Worm (Caenorhabditis elegans) whole organism, L4/young adult: ENCODE measurements around the gene trpp-11.

ENCODE experiments used
- W03F9.2 ChIP-seq: fragments of 150-350 bp; optimal IDR thresholded peaks from 2 replicates; lab custom pipeline; 2014; ENCODE audit warnings: missing biosample characterization, missing genetic modification characterization
- dao-5 ChIP-seq: sonication (generic microtip); optimal IDR thresholded peaks from 2 replicates; lab custom pipeline; 2016; ENCODE audit warnings: missing genotype, missing genetic modification characterization, moderate library complexity, missing compliant biosample characterization
- him-1 ChIP-seq: sonication (generic microtip); optimal IDR thresholded peaks from 2 replicates; lab custom pipeline; 2016; ENCODE audit warnings: missing genotype, missing genetic modification reagents, missing genetic modification characterization, missing compliant biosample characterization

The trpp-11 gene

DNA sequence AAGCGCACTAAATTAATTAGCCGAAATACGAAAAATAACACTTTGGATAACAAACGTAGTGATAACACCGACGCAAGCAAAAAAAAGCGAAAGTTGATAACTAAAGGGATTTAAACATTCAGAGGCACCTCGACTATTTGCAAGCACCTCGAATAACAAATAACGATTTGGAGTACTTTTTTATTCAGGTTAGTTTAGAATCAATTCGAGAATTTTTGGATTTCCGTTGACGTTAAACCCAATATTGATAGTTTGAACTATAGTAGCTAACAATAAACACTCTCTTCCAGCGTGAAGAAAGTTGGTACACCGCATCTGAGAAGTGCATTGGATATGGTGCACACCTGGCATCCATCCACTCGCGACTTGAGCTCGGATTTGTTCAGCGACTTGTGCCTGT, 30.3 kb downstream of the trpp-11 start:
- no peak for TF ChIP-seq dao-5
- no peak for TF ChIP-seq him-1 (tag; lab: Kevin White, UChicago)
- no peak for TF ChIP-seq W03F9.2

DNA sequence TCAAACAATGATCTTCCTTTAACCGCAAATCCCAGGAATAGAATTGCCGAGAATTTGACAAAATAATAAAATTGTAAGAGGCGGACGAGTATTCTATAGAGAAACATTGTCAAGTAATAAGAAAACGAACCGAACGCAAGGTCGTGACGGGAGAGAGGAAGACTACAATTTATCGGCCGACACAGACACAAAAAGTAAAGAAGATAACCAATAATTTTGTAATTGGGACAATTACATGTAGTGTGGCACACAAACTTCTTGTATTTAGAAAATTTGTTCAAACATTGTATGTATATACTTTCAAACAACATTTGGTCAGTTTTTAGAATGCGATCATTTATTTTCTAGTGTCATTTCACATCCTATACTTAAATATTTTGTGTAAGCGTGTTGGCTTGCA, 37.0 kb downstream of the trpp-11 start, which contains the start of gene ceeh-1:
TSS of gene ceeh-1 (minus strand) at position 317 of the 400 bp plus-strand sequence.
- TF ChIP-seq him-1 (tag; lab: Kevin White, UChicago), result no peak
- TF ChIP-seq W03F9.2, result no peak
- TF ChIP-seq dao-5, result no peak

DNA sequence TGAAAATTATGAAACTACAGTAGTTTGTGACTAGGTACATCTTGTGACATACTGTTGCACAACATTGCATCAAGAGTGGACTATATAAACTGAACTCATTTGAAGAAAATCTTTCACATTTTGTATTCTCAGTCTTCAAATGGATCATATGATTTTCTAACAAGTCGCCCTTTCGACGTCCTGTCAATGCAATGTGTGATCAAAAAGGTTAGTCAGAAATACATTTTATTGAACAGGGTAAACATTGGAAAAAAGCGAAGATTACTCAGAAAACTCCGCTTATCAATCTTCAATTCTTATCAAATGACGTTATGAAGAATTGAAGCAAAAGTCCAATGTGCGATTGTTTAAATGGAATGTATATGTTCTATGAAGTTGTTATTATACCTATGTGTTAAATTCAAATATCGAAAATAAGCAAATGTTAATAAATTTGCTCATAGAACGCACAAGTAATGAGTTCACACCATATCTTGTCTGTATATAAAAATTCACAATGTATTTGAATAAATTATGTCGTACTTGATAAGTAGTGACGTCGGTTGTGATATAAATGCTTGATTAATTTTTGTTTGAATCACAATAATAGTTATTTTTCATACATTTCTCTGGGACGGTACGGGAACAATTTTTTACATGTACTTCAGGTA, 38.0 kb downstream of the trpp-11 start, which contains the start of gene zip-2:
TSS of gene zip-2 (plus strand) at position 128 of the 650 bp plus-strand sequence.
- TF ChIP-seq W03F9.2 (no peak), dao-5 (no peak)

DNA sequence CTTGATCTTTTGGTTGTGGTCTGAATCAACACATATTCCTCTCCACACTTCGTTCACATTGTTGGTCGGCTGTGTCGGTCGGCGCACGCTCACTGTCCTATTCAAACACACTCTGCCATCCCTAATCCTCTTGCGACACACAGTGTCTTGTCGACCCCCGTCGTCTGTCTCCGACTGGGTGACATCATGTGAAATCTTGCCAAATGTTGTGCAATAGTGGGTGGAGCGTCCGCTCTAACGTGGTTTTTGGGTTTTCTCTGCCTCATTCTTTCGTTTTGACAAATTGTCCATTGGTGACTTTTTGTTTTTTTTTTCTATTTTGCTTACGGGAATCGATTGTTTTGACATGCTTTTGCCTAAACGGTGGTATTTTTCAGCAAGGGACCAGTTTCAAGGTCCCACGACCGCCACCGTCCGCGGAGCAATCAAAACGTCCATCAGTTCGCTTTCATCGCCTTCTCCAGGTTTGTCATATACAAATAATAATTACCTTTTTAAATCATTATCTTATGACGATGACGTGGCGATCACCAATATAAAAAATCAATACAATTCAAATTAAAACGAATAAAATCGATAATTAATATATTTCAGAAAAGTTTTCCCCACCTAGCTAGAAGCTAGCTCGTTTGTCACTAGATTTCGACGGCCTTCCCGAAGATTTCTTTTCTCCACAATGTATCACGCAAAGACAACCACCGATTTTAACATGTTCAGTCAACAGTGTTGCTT, 38.9 kb downstream of the trpp-11 start:
- no peak for TF ChIP-seq dao-5
- peak; percentile 78 for TF ChIP-seq W03F9.2
- TF ChIP-seq him-1 (tag; lab: Kevin White, UChicago), result peak; percentile 31

DNA sequence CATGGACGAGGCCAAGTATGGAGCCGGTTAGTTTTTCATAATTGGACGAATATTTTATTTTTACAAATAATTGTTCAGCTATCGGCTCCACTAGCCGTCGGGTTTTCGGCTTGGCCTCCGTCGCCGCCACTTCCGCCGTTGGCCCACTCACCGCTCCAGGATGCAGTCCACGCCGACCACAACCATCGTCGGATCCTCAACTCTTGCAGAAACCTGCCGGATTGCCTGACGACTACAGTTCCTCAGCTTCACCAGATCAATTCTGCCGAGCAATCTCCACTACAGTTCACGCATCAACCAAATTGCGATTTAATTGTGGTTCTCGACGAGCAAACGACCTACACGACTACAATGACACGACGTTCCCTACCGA, 39.5 kb downstream of the trpp-11 start:
- TF ChIP-seq him-1 (tag; lab: Kevin White, UChicago) (no peak), dao-5 (no peak), W03F9.2 (no peak)

DNA sequence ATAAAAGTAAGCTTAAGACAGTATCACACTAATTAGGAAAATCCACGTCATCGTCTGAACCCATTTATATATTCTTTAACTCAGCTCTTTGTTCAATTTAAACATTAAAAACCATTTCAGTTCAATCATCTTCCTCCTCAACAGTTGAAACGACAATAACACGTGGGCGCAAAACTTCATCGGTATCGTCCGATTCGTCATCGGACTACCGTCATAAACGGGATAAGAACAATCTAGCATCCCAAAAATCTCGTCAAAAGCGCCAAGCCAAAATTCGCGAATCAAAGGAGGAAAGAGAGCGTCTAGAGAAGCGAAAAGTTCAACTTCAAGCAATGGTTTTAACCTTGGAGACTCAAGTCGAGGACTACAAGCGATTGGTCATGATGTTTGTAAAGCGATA, 40.3 kb downstream of the trpp-11 start:
- TF ChIP-seq dao-5 (no peak), W03F9.2 (no peak), him-1 (tag; lab: Kevin White, UChicago) (no peak)

DNA sequence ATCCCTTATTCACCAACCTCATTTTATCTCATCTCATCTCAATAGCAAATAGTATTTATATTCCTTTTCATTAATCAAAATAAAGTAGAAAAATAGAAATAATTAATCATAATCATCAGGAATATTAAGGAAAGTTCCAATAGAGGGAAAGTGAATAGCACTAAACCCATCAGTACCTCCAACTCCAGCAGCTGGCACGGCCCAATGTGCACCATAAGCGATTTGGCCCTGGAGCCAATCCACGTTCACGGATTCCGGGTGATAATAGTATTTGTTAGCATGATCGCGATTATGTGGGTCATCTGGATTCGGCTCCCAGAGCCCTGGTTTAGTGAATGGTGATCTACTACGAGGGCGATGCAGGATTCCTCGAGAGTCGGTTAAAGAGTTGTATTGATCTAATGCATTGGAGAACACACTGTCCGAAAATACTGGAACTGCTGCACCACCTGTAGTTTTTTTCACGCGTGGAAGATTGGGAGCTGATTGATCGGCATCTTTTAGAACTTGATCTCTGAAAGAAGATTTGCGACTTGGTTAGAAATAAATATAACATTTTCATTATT, 40.9 kb downstream of the trpp-11 start:
- TF ChIP-seq dao-5 (peak; percentile 60), W03F9.2 (peak; percentile 1), him-1 (tag; lab: Kevin White, UChicago) (peak; percentile 81)

DNA sequence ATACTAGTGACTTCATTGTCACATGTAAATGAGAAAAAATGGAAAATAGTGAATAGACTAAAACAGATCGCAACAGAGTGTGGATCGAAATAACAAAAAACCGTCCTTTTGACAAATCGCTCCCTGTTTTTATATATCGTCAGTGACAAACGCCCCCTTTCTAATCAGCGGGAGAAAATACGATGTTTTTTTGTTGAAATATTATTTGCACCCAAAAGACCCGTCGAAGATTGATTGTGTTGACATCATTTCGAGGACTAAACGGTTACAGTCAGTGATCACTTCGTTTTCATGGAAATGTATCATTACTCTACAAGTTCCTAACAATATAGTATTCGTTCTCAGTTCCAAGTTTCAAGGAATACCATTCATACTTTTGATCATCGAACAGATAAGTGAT, 44.6 kb downstream of the trpp-11 start, which contains the start of gene dos-3:
TSS of gene dos-3 (minus strand) at position 101 of the 400 bp plus-strand sequence.
- TF ChIP-seq W03F9.2 (no peak), him-1 (tag; lab: Kevin White, UChicago) (no peak), dao-5 (no peak)

DNA sequence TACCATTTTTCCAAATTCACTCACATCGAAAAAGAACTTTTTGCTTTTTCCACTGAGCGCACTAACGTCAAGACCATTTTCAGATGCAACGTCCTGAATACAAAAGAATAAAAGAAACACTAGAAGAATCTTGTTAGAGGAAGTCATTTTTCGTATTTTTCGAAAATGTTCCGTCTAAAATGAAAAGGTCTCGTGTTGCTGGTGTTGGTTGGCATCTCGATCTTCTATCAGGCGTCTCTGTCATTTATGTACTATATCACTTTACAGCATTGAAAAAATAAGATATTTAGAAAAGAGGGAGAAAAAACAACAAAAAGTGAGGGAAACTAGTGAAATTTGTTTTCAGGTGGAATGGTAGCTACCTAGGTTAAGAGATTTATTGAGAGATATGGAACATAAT, 46.2 kb downstream of the trpp-11 start, which contains the start of gene K02F3.9:
TSS of gene K02F3.9 (minus strand) at position 190 of the 400 bp plus-strand sequence.
- no peak for TF ChIP-seq dao-5
- TF ChIP-seq him-1 (tag; lab: Kevin White, UChicago), result no peak
- no peak for TF ChIP-seq W03F9.2

DNA sequence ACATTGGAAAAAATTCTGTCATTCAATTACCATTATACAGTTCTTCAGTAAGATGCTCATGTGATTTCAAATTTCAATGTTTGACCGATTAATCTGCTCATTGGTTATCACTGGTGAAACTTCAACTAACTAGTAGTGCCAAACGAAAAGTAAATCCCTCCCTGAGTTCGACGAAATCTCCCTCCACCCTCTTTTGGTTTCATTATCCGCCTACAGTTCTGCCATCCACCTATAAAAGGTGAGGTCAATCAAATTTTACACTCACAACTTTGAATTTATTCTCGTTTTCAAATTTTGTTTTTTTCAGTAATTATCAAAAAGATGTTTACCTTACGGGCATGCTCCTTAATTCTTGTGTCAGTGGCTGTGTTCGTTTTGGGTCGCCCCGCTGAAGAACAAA, 47.7 kb downstream of the trpp-11 start, which contains the start of gene far-8:
TSS of gene far-8 (plus strand) at position 301 of the 400 bp plus-strand sequence.
- TF ChIP-seq him-1 (tag; lab: Kevin White, UChicago) (no peak), dao-5 (no peak), W03F9.2 (no peak)

DNA sequence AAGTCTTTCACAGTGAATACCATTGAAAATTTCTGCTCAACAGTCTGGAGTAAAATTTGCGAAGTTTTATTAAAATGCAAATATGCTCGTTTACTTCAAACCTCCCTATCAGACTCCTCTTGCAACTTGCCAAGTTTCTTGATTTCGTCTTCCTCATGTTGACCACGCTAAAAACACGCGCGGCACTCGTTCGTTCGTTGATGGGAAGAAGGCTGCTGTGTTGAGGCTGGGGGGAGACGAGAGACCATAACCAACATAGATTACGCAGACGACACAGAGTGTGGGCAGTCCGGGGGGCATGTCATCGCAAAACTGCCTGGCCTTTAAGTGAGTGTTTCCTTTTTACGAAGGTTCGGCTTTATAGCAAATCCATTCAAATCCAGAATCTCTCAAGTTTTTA, 49.1 kb downstream of the trpp-11 start:
- TF ChIP-seq W03F9.2 (no peak), dao-5 (no peak), him-1 (tag; lab: Kevin White, UChicago) (no peak)

DNA sequence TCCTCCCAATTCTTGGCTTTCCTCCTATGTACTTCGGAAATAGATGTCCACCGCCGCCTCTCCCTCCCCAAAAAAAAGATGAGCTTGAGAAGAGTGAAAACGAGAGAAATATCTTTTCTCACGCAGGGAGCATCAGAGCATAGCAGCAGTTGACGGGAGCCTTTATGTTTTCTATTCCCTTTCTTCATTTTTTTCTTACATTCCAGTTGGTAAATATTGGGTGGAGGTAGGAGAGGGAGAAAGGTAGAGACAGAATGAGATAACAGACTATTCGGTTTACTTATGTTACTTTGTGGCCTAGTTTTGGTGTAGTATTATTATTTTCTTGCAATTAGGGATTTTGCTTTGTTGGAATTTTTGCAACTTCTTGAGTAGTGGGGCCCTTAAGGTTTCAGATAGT, 49.6 kb downstream of the trpp-11 start:
- TF ChIP-seq dao-5, result no peak
- TF ChIP-seq W03F9.2, result no peak
- no peak for TF ChIP-seq him-1 (tag; lab: Kevin White, UChicago)

DNA sequence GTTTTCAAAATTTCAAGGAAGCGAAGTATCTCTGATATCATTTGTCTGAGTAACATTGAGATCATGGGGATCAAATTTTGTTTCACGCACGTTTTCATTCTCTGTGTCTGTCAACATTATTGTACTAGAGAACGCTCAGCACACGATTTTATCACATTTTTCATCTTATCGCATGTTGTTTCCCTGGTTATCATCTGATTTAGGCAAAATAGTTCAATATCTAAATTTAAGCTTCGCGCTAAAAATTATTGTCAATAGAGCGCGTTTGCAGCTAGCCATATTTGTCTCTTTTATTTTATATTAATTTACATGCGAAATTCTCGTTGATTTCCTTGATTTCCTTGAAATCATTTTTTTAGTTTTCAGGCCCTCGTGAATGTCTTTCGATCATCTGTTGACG, 50.5 kb downstream of the trpp-11 start, which contains the start of gene K02F3.2:
TSS of gene K02F3.2 (plus strand) at position 357 of the 400 bp plus-strand sequence.
- TF ChIP-seq him-1 (tag; lab: Kevin White, UChicago), result no peak
- no peak for TF ChIP-seq W03F9.2
- TF ChIP-seq dao-5, result no peak

DNA sequence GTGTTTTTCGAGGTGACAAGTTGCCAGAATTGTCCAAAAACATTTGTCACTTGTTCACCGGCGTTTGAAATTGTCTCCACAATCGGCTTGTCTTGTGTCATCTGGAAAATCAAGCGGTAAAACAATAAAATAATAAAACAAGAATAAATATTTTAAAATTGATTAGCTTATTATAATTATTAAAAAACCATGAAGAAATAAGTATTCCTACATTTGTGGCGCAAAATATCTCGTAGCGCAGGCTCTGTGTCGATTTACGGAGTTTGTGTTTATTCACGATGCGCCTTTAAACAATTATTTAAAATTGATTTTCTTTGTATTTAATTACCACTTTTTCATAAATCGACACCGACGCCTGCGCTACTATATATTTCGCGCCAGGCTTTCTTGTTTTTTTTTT, 57.4 kb downstream of the trpp-11 start, which contains the start of gene moma-1:
TSS of gene moma-1 (minus strand) at position 101 of the 400 bp plus-strand sequence.
- TF ChIP-seq W03F9.2 (no peak), him-1 (tag; lab: Kevin White, UChicago) (no peak), dao-5 (no peak)

DNA sequence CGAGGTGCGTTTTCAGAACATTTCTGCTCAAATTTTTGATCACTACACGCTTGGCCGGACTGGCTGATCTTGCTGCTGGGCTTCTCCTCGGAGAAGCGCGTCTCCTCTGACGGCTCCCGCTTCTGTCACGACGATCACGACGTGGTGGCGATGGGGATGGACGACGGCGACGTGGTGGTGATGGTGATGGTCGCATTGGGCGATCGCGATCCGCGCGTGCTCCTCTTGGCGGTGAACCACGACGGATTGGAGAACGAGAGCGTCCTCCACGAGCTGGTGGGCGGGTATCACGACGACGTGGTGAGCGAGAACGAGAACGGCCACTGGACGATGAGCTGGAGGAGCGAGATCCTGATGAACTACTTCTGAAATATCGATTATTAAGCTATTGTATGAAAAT, 58.5 kb downstream of the trpp-11 start:
- TF ChIP-seq W03F9.2 (no peak), dao-5 (no peak), him-1 (tag; lab: Kevin White, UChicago) (no peak)
